Fruit fly (Drosophila melanogaster): Measurements from ENCODE around the gene CG3224.
A peak's percentile ranks its signal among the peaks of the same experiment; 100 is the strongest.

The CG3224 gene

dm6 chrX:6705890-6706289 is 44.6 kb upstream of the CG3224 start:
- TF ChIP-seq cic (GFP tag; optimal IDR thresholded peaks at IDR 0.05) (no peak), CG33017 (tag; optimal IDR thresholded peaks at IDR 0.05) (no peak), Hr96 (GFP tag; optimal IDR thresholded peaks at IDR 0.05) (no peak), Mnt (GFP tag; optimal IDR thresholded peaks at IDR 0.05) (no peak), CG14711 (tag; optimal IDR thresholded peaks at IDR 0.05) (no peak), CG1620 (GFP tag; optimal IDR thresholded peaks at IDR 0.05) (no peak), CG11617 (GFP tag; optimal IDR thresholded peaks at IDR 0.05) (no peak), CG5204 (GFP tag; optimal IDR thresholded peaks at IDR 0.05) (no peak), pad (GFP tag; optimal IDR thresholded peaks at IDR 0.05) (no peak), tj (GFP tag; optimal IDR thresholded peaks at IDR 0.05) (no peak), cnc (optimal IDR thresholded peaks at IDR 0.05) (no peak), ovo (GFP tag; optimal IDR thresholded peaks at IDR 0.05) (no peak), Crg-1 (GFP tag; optimal IDR thresholded peaks at IDR 0.05) (no peak)

dm6 chrX:6705059-6705802 is 44.0 kb upstream of the CG3224 start:
- peak; percentile 13 for TF ChIP-seq CG12768 (GFP tag; optimal IDR thresholded peaks at IDR 0.05)
- TF ChIP-seq bab1 (GFP tag; optimal IDR thresholded peaks at IDR 0.05): no peak
- TF ChIP-seq CG7101 (tag; optimal IDR thresholded peaks at IDR 0.05): peak; percentile 24
- no peak for TF ChIP-seq kay (GFP tag; ENCODE audit: borderline replicate concordance)
- TF ChIP-seq CG1620 (GFP tag; optimal IDR thresholded peaks at IDR 0.05): no peak
- TF ChIP-seq CG14711 (tag; optimal IDR thresholded peaks at IDR 0.05): peak; percentile 0
- peak; percentile 47 for TF ChIP-seq Hr96 (GFP tag; optimal IDR thresholded peaks at IDR 0.05)
- TF ChIP-seq tj (GFP tag; optimal IDR thresholded peaks at IDR 0.05): peak; percentile 87
- TF ChIP-seq toe (GFP tag; optimal IDR thresholded peaks at IDR 0.05): peak; percentile 6
- TF ChIP-seq CG7045 (GFP tag; optimal IDR thresholded peaks at IDR 0.05): peak; percentile 2
- peak; percentile 66 for TF ChIP-seq cic (GFP tag; optimal IDR thresholded peaks at IDR 0.05)
- TF ChIP-seq Mnt (GFP tag; optimal IDR thresholded peaks at IDR 0.05): peak; percentile 33
- TF ChIP-seq CG11617 (GFP tag; optimal IDR thresholded peaks at IDR 0.05): peak; percentile 24

dm6 chrX:6703957-6704356 is 42.7 kb upstream of the CG3224 start:
- TF ChIP-seq kay (GFP tag; ENCODE audit: borderline replicate concordance) (no peak), bab1 (GFP tag; optimal IDR thresholded peaks at IDR 0.05) (no peak), CG11617 (GFP tag; optimal IDR thresholded peaks at IDR 0.05) (no peak), Hr96 (GFP tag; optimal IDR thresholded peaks at IDR 0.05) (no peak), CG14711 (tag; optimal IDR thresholded peaks at IDR 0.05) (no peak), Mnt (GFP tag; optimal IDR thresholded peaks at IDR 0.05) (no peak)

- TF ChIP-seq bab1 (GFP tag; optimal IDR thresholded peaks at IDR 0.05) (no peak), ovo (GFP tag; optimal IDR thresholded peaks at IDR 0.05) (no peak), kay (GFP tag; ENCODE audit: borderline replicate concordance) (peak; percentile 36), CG11617 (GFP tag; optimal IDR thresholded peaks at IDR 0.05) (peak; percentile 4), CG7045 (GFP tag; optimal IDR thresholded peaks at IDR 0.05) (no peak), Clk (GFP tag; optimal IDR thresholded peaks at IDR 0.05) (no peak)
Measured at dm6 chrX:6703237-6703636, 42.0 kb upstream of the CG3224 start.

- TF ChIP-seq cic (GFP tag; optimal IDR thresholded peaks at IDR 0.05) (peak; percentile 1), cnc (optimal IDR thresholded peaks at IDR 0.05) (no peak)
Measured at dm6 chrX:6702591-6702990, 41.3 kb upstream of the CG3224 start.

- TF ChIP-seq Crg-1 (GFP tag; optimal IDR thresholded peaks at IDR 0.05) (no peak), pad (GFP tag; optimal IDR thresholded peaks at IDR 0.05) (no peak), kay (GFP tag; ENCODE audit: borderline replicate concordance) (no peak), cic (GFP tag; optimal IDR thresholded peaks at IDR 0.05) (no peak), cnc (optimal IDR thresholded peaks at IDR 0.05) (no peak), toe (GFP tag; optimal IDR thresholded peaks at IDR 0.05) (no peak), CG33017 (tag; optimal IDR thresholded peaks at IDR 0.05) (peak; percentile 7), tj (GFP tag; optimal IDR thresholded peaks at IDR 0.05) (peak; percentile 20), Clk (GFP tag; optimal IDR thresholded peaks at IDR 0.05) (no peak), CG7101 (tag; optimal IDR thresholded peaks at IDR 0.05) (peak; percentile 67), Mnt (GFP tag; optimal IDR thresholded peaks at IDR 0.05) (no peak), Hr96 (GFP tag; optimal IDR thresholded peaks at IDR 0.05) (no peak), CG14711 (tag; optimal IDR thresholded peaks at IDR 0.05) (peak; percentile 52), CG5204 (GFP tag; optimal IDR thresholded peaks at IDR 0.05) (peak; percentile 10), CG7045 (GFP tag; optimal IDR thresholded peaks at IDR 0.05) (peak; percentile 27), ovo (GFP tag; optimal IDR thresholded peaks at IDR 0.05) (no peak), bab1 (GFP tag; optimal IDR thresholded peaks at IDR 0.05) (peak; percentile 83), CG1620 (GFP tag; optimal IDR thresholded peaks at IDR 0.05) (peak; percentile 17), CG12768 (GFP tag; optimal IDR thresholded peaks at IDR 0.05) (no peak), CG11617 (GFP tag; optimal IDR thresholded peaks at IDR 0.05) (no peak)
Measured at dm6 chrX:6702028-6702433, 40.8 kb upstream of the CG3224 start.

- TF ChIP-seq CG11617 (GFP tag; optimal IDR thresholded peaks at IDR 0.05): no peak
- no peak for TF ChIP-seq CG5204 (GFP tag; optimal IDR thresholded peaks at IDR 0.05)
- no peak for TF ChIP-seq kay (GFP tag; ENCODE audit: borderline replicate concordance)
- TF ChIP-seq CG12768 (GFP tag; optimal IDR thresholded peaks at IDR 0.05): no peak
- TF ChIP-seq Crg-1 (GFP tag; optimal IDR thresholded peaks at IDR 0.05): no peak
- TF ChIP-seq CG33017 (tag; optimal IDR thresholded peaks at IDR 0.05): no peak
- no peak for TF ChIP-seq CG1620 (GFP tag; optimal IDR thresholded peaks at IDR 0.05)
- TF ChIP-seq pad (GFP tag; optimal IDR thresholded peaks at IDR 0.05): no peak
- TF ChIP-seq Clk (GFP tag; optimal IDR thresholded peaks at IDR 0.05): no peak
- TF ChIP-seq CG7101 (tag; optimal IDR thresholded peaks at IDR 0.05): no peak
- no peak for TF ChIP-seq toe (GFP tag; optimal IDR thresholded peaks at IDR 0.05)
- TF ChIP-seq ovo (GFP tag; optimal IDR thresholded peaks at IDR 0.05): no peak
- no peak for TF ChIP-seq CG14711 (tag; optimal IDR thresholded peaks at IDR 0.05)
- TF ChIP-seq tj (GFP tag; optimal IDR thresholded peaks at IDR 0.05): no peak
- TF ChIP-seq cnc (optimal IDR thresholded peaks at IDR 0.05): no peak
- TF ChIP-seq Mnt (GFP tag; optimal IDR thresholded peaks at IDR 0.05): no peak
- TF ChIP-seq cic (GFP tag; optimal IDR thresholded peaks at IDR 0.05): no peak
Measured at dm6 chrX:6700990-6701530, 39.8 kb upstream of the CG3224 start.

Data from whole organism, adult.